Worm (Caenorhabditis elegans) whole organism, L4 larva: ENCODE measurements around the gene srbc-58.

ENCODE experiments used
- R02D3.7 ChIP-seq: fragments of 150-350 bp; sonication (generic microtip); optimal IDR thresholded peaks from 3 replicates; lab custom pipeline; 2014; ENCODE audit warnings: missing biosample characterization, missing genetic modification characterization
- ceh-28 ChIP-seq: fragments of 150-350 bp; optimal IDR thresholded peaks from 2 replicates; lab custom pipeline; 2014; ENCODE audit warnings: missing biosample characterization, missing genetic modification reagents, missing genetic modification characterization
- ceh-82 ChIP-seq: sonication (generic microtip); optimal IDR thresholded peaks from 2 replicates; lab custom pipeline; 2017; ENCODE audit warnings: missing biosample characterization, missing genetic modification characterization
- dve-1 ChIP-seq: sonication (generic microtip); optimal IDR thresholded peaks from 2 replicates; lab custom pipeline; 2017; ENCODE audit warnings: antibody characterized with exemption, mild to moderate bottlenecking, missing genetic modification characterization, missing compliant biosample characterization; ENCODE audit not compliant: insufficient read depth
- fkh-10 ChIP-seq: fragments of 150-350 bp; optimal IDR thresholded peaks from 2 replicates; lab custom pipeline; 2014; ENCODE audit warnings: missing biosample characterization, missing genetic modification reagents, missing genetic modification characterization
- mdt-29 ChIP-seq: fragments of 200-800 bp; sonication (Bioruptor generic); IDR thresholded peaks from 2 replicates; pipeline ENCODE4 v1.3.6; 2022; ENCODE audit warnings: missing genetic modification reagents, missing genetic modification characterization, missing compliant biosample characterization
- pha-4 ChIP-seq, 2 experiments: fragments of 150-350 bp in 1 of 2; fragments of 200-800 bp in 1 of 2; sonication (Bioruptor generic) in 1 of 2; IDR thresholded peaks in 1 of 2; optimal IDR thresholded peaks in 1 of 2; 2 replicates each; pipeline versions ENCODE4 v1.3.6 to Lab custom; 2014 to 2022; ENCODE audit warnings: missing genetic modification characterization in 2 of 2, missing genetic modification reagents in 2 of 2, missing biosample characterization in 1 of 2, missing compliant biosample characterization in 1 of 2
- pqm-1 ChIP-seq: sonication (generic microtip); optimal IDR thresholded peaks from 2 replicates; lab custom pipeline; 2017; ENCODE audit warnings: missing biosample characterization, missing genetic modification characterization

- TF ChIP-seq pqm-1 (tag; lab: Kevin White, UChicago), result no peak
- TF ChIP-seq R02D3.7 (tag; lab: Kevin White, UChicago), result no peak
- no peak for TF ChIP-seq ceh-28 (tag; lab: Kevin White, UChicago)
- no peak for TF ChIP-seq mdt-29 (GFP tag; lab: Robert Waterston, UW)
- TF ChIP-seq fkh-10 (GFP tag; lab: Kevin White, UChicago), result no peak
- TF ChIP-seq pha-4 (GFP tag; IDR thresholded peaks at IDR 0.05; lab: Robert Waterston, UW), result no peak
- TF ChIP-seq pha-4 (tag; optimal IDR thresholded peaks at IDR 0.05; lab: Kevin White, UChicago), result no peak
- no peak for TF ChIP-seq dve-1
- no peak for TF ChIP-seq ceh-82 (tag; lab: Kevin White, UChicago)
These were observed 22.0 kb upstream of the srbc-58 start, which contains the start of the genes str-262 and srp-1 for ce11 chrV:752679-753333.
